Fruit fly (Drosophila melanogaster) S2 (cell line): ENCODE results near the gene CG13896.

Experiments
- CG8478 ChIP-seq: fragments of >200 bp; optimal IDR thresholded peaks from 2 replicates; lab custom pipeline; 2018
- CTCF ChIP-seq, 2 experiments: fragments of >200 bp; optimal IDR thresholded peaks; 2 replicates each; lab custom pipeline; 2018

DNA sequence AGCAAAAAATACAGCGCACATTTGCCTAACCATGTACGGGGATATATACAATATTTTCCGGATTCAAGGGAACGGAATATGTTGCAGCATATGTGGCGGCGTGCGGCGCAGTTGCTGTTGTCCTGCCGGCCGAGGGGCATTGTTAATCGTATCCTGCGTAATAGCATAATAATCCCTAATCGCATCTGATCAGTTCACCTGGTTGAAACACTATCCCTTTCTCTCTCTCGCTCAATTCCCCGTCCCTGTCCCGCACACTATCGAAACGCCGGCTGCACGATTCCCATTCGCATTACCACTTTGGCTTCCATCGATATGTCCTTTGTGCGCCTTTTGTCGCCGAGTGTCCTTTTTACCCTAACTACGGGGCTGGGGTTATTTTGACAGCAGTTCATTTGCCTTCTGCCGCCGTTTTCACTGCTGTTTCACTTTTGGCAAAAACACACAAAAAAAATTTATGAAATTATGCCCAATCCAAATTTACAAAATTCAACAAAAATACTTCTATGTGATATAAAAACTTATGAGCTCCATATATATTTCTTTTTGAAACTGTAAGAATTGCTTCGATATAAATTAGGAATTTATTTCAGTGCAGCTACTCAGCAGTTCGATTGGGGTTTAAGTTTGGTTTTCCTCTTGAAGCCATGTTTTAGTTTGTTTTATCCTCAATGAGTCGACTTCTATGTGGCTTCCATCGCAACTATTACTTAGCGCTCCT is 33.7 kb upstream of the CG13896 start:
- no peak for TF ChIP-seq CTCF (optimal IDR thresholded peaks at IDR 0.05; lab: Kevin White, UChicago)
- TF ChIP-seq CG8478 (lab: Kevin White, UChicago): no peak
